Worm (Caenorhabditis elegans) whole organism, L4 larva: ENCODE measurements around the gene trap-4.

Experiments used
- D1046.2 ChIP-seq: fragments of 200-800 bp; sonication (Bioruptor generic); IDR thresholded peaks from 2 replicates; pipeline ENCODE4 v1.3.6; 2022; ENCODE audit warnings: missing genetic modification characterization, missing compliant biosample characterization
- F10B5.3 ChIP-seq: sonication (generic microtip); optimal IDR thresholded peaks from 2 replicates; lab custom pipeline; 2016; ENCODE audit warnings: mild to moderate bottlenecking, missing genetic modification characterization, missing compliant biosample characterization
- F26F4.8 ChIP-seq: fragments of 200-800 bp; sonication (Bioruptor generic); conservative IDR thresholded peaks from 2 replicates; pipeline ENCODE4 v1.3.6; 2022; ENCODE audit warnings: missing genetic modification characterization, missing compliant biosample characterization
- F37D6.2 ChIP-seq: sonication (generic microtip); optimal IDR thresholded peaks from 2 replicates; lab custom pipeline; 2016; ENCODE audit warnings: mild to moderate bottlenecking, missing genetic modification characterization, missing compliant biosample characterization
- T20F7.1 ChIP-seq: fragments of 200-800 bp; sonication (Bioruptor generic); optimal IDR thresholded peaks from 2 replicates; lab custom pipeline; 2018; ENCODE audit warnings: mild to moderate bottlenecking, missing genetic modification characterization, missing compliant biosample characterization
- Y48G9A.11 ChIP-seq: fragments of 200-800 bp; sonication (Bioruptor generic); IDR thresholded peaks from 2 replicates; pipeline ENCODE4 v1.3.6; 2022; ENCODE audit warnings: missing genetic modification reagents, missing genetic modification characterization, missing compliant biosample characterization
- Y5F2A.4 ChIP-seq: fragments of 200-800 bp; sonication (Bioruptor generic); optimal IDR thresholded peaks from 2 replicates; lab custom pipeline; 2018; ENCODE audit warnings: mild to moderate bottlenecking, missing genetic modification characterization, missing compliant biosample characterization
- Y75B8A.6 ChIP-seq: fragments of 200-800 bp; sonication (Bioruptor generic); IDR thresholded peaks from 2 replicates; pipeline ENCODE4 v1.3.6; 2022; ENCODE audit warnings: missing genetic modification reagents, missing genetic modification characterization, missing compliant biosample characterization
- arid-1 ChIP-seq: fragments of 200-800 bp; sonication (Bioruptor generic); conservative IDR thresholded peaks from 2 replicates; pipeline ENCODE4 v1.3.6; 2022; ENCODE audit warnings: missing genetic modification reagents, missing genetic modification characterization, missing compliant biosample characterization
- ceh-28 ChIP-seq: fragments of 150-350 bp; optimal IDR thresholded peaks from 2 replicates; lab custom pipeline; 2014; ENCODE audit warnings: missing biosample characterization, missing genetic modification reagents, missing genetic modification characterization
- ceh-32 ChIP-seq: sonication (generic microtip); optimal IDR thresholded peaks from 2 replicates; lab custom pipeline; 2016; ENCODE audit warnings: mild to moderate bottlenecking, missing genetic modification characterization, missing compliant biosample characterization; ENCODE audit not compliant: poor library complexity
- ceh-62 ChIP-seq: sonication (generic microtip); optimal IDR thresholded peaks from 2 replicates; lab custom pipeline; 2017; ENCODE audit warnings: missing biosample characterization, missing genetic modification characterization
- ceh-82 ChIP-seq: sonication (generic microtip); optimal IDR thresholded peaks from 2 replicates; lab custom pipeline; 2017; ENCODE audit warnings: missing biosample characterization, missing genetic modification characterization
- ces-1 ChIP-seq: fragments of 150-350 bp; sonication (generic microtip); optimal IDR thresholded peaks from 4 replicates; lab custom pipeline; 2014; ENCODE audit warnings: missing biosample characterization, missing genetic modification reagents, missing genetic modification characterization
- daf-12 ChIP-seq: fragments of 150-350 bp; optimal IDR thresholded peaks from 2 replicates; lab custom pipeline; 2014; ENCODE audit warnings: missing biosample characterization, missing genetic modification reagents, missing genetic modification characterization
- daf-19 ChIP-seq: fragments of 200-800 bp; sonication (Bioruptor generic); conservative IDR thresholded peaks from 2 replicates; pipeline ENCODE4 v1.3.6; 2022; ENCODE audit warnings: missing genetic modification characterization, missing compliant biosample characterization
- dmd-9 ChIP-seq: fragments of 200-800 bp; sonication (Bioruptor generic); IDR thresholded peaks from 2 replicates; pipeline ENCODE4 v1.3.6; 2022; ENCODE audit warnings: missing genetic modification reagents, missing genetic modification characterization, missing compliant biosample characterization
- egl-27 ChIP-seq: sonication (generic microtip); optimal IDR thresholded peaks from 3 replicates; lab custom pipeline; 2017; ENCODE audit warnings: missing biosample characterization, missing genetic modification reagents, missing genetic modification characterization
- fkh-10 ChIP-seq: fragments of 150-350 bp; optimal IDR thresholded peaks from 2 replicates; lab custom pipeline; 2014; ENCODE audit warnings: missing biosample characterization, missing genetic modification reagents, missing genetic modification characterization
- hif-1 ChIP-seq, 2 experiments: sonication (generic microtip); optimal IDR thresholded peaks; 2 replicates each; lab custom pipeline; 2016 to 2017; ENCODE audit warnings: missing compliant biosample characterization in 2 of 2, missing genetic modification characterization in 2 of 2, missing genetic modification reagents in 2 of 2, missing genotype in 2 of 2, mild to moderate bottlenecking in 1 of 2
- hlh-11 ChIP-seq: fragments of 200-800 bp; sonication (Bioruptor generic); optimal IDR thresholded peaks from 2 replicates; lab custom pipeline; 2018; ENCODE audit warnings: mild to moderate bottlenecking, missing genetic modification characterization, missing compliant biosample characterization
- hlh-30 ChIP-seq: sonication (generic microtip); optimal IDR thresholded peaks from 2 replicates; lab custom pipeline; 2017; ENCODE audit warnings: antibody characterized with exemption, mild to moderate bottlenecking, missing genetic modification characterization, missing compliant biosample characterization; ENCODE audit not compliant: insufficient read depth
- lin-15B ChIP-seq: fragments of 150-350 bp; sonication (generic microtip); optimal IDR thresholded peaks from 3 replicates; lab custom pipeline; 2014; ENCODE audit warnings: missing biosample characterization, missing genetic modification characterization
- lin-39 ChIP-seq: fragments of 150-350 bp; optimal IDR thresholded peaks from 2 replicates; lab custom pipeline; 2014; ENCODE audit warnings: missing biosample characterization, missing genetic modification reagents, missing genetic modification characterization
- lir-3 ChIP-seq: sonication (generic microtip); optimal IDR thresholded peaks from 2 replicates; lab custom pipeline; 2016; ENCODE audit warnings: mild to moderate bottlenecking, missing genetic modification characterization, missing compliant biosample characterization
- mdt-29 ChIP-seq: fragments of 200-800 bp; sonication (Bioruptor generic); IDR thresholded peaks from 2 replicates; pipeline ENCODE4 v1.3.6; 2022; ENCODE audit warnings: missing genetic modification reagents, missing genetic modification characterization, missing compliant biosample characterization
- mxl-2 ChIP-seq: fragments of 200-800 bp; sonication (Bioruptor generic); conservative IDR thresholded peaks from 2 replicates; pipeline ENCODE4 v1.3.6; 2022; ENCODE audit warnings: missing genetic modification reagents, missing genetic modification characterization, missing compliant biosample characterization
- nhr-102 ChIP-seq: sonication (generic microtip); optimal IDR thresholded peaks from 2 replicates; lab custom pipeline; 2016; ENCODE audit warnings: mild to moderate bottlenecking, missing genetic modification characterization, moderate library complexity, missing compliant biosample characterization
- nhr-11 ChIP-seq: fragments of 150-350 bp; optimal IDR thresholded peaks from 2 replicates; lab custom pipeline; 2014; ENCODE audit warnings: missing biosample characterization, missing genetic modification characterization
- nhr-237 ChIP-seq: sonication (generic microtip); optimal IDR thresholded peaks from 2 replicates; lab custom pipeline; 2017; ENCODE audit warnings: missing biosample characterization, missing genetic modification characterization
- nhr-42 ChIP-seq: fragments of 200-800 bp; sonication (Bioruptor generic); IDR thresholded peaks from 2 replicates; pipeline ENCODE4 v1.3.6; 2022; ENCODE audit warnings: missing genetic modification characterization, missing compliant biosample characterization
- nhr-6 ChIP-seq: fragments of 150-350 bp; optimal IDR thresholded peaks from 2 replicates; lab custom pipeline; 2014; ENCODE audit warnings: missing biosample characterization, missing genetic modification characterization
- pha-4 ChIP-seq, 2 experiments: fragments of 150-350 bp in 1 of 2; fragments of 200-800 bp in 1 of 2; sonication (Bioruptor generic) in 1 of 2; IDR thresholded peaks in 1 of 2; optimal IDR thresholded peaks in 1 of 2; 2 replicates each; pipeline versions ENCODE4 v1.3.6 to Lab custom; 2014 to 2022; ENCODE audit warnings: missing genetic modification characterization in 2 of 2, missing genetic modification reagents in 2 of 2, missing biosample characterization in 1 of 2, missing compliant biosample characterization in 1 of 2
- php-3 ChIP-seq: fragments of 200-800 bp; sonication (Bioruptor generic); IDR thresholded peaks from 2 replicates; pipeline ENCODE4 v1.3.6; 2022; ENCODE audit warnings: missing genetic modification reagents, missing genetic modification characterization, missing compliant biosample characterization
- saeg-2 ChIP-seq: fragments of 200-800 bp; sonication (Bioruptor generic); IDR thresholded peaks from 2 replicates; pipeline ENCODE4 v1.3.6; 2022; ENCODE audit warnings: missing genetic modification reagents, missing genetic modification characterization, missing compliant biosample characterization
- set-16 ChIP-seq: fragments of 200-800 bp; sonication (Bioruptor generic); IDR thresholded peaks from 2 replicates; pipeline ENCODE4 v1.3.6; 2022; ENCODE audit warnings: missing genetic modification reagents, missing genetic modification characterization, missing compliant biosample characterization
- snpc-1.2 ChIP-seq: fragments of 200-800 bp; sonication (Bioruptor generic); IDR thresholded peaks from 2 replicates; pipeline ENCODE4 v1.3.6; 2022; ENCODE audit warnings: missing genetic modification reagents, missing genetic modification characterization, missing compliant biosample characterization
- spr-1 ChIP-seq: sonication (generic microtip); optimal IDR thresholded peaks from 2 replicates; lab custom pipeline; 2016; ENCODE audit warnings: mild to moderate bottlenecking, missing genetic modification characterization, missing compliant biosample characterization
- unc-130 ChIP-seq: sonication (generic microtip); optimal IDR thresholded peaks from 2 replicates; lab custom pipeline; 2016; ENCODE audit warnings: missing genetic modification reagents, missing genetic modification characterization, missing compliant biosample characterization
- unc-39 ChIP-seq: sonication (generic microtip); optimal IDR thresholded peaks from 2 replicates; lab custom pipeline; 2017; ENCODE audit warnings: missing biosample characterization, missing genetic modification characterization
- vab-7 ChIP-seq: fragments of 200-800 bp; sonication (Bioruptor generic); IDR thresholded peaks from 2 replicates; pipeline ENCODE4 v1.3.6; 2022; ENCODE audit warnings: missing genetic modification reagents, missing genetic modification characterization, missing compliant biosample characterization
- zag-1 ChIP-seq: fragments of 150-350 bp; optimal IDR thresholded peaks from 2 replicates; lab custom pipeline; 2014; ENCODE audit warnings: missing biosample characterization, missing genetic modification characterization
- zip-11 ChIP-seq: fragments of 200-800 bp; sonication (Bioruptor generic); IDR thresholded peaks from 2 replicates; pipeline ENCODE4 v1.3.6; 2022; ENCODE audit warnings: missing genetic modification characterization, missing compliant biosample characterization
- ztf-7 ChIP-seq: fragments of 150-350 bp; optimal IDR thresholded peaks from 2 replicates; lab custom pipeline; 2014; ENCODE audit warnings: missing biosample characterization, missing genetic modification characterization

trap-4 gene

DNA sequence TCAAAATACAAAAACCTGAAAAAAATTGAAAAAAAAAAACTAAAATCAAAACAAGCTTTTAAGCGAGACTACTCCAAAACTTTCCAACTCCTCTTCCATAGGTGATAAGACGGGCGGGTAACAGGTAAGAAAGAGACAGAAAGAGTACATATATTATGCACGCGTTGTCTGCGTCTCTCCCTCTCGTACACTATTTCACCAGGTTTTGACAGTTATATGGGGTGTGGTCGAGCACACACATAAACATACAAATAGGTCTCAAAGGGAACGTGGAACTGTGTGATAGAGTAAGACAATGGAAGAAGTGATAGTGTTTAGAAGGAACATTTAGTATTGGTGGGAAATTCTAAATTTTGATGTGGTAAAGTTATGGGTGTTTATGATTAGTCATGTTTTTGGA, 39.0 kb upstream of the trap-4 start (continued):
- TF ChIP-seq hif-1 (tag; optimal IDR thresholded peaks at IDR 0.05; lab: Kevin White, UChicago) (peak in 1 of 2 experiments; percentile 5), F26F4.8 (no peak), nhr-42 (GFP tag; lab: Robert Waterston, UW) (no peak), php-3 (peak; percentile 82), fkh-10 (GFP tag; lab: Kevin White, UChicago) (no peak), Y75B8A.6 (GFP tag; lab: Robert Waterston, UW) (no peak), zag-1 (no peak), F37D6.2 (no peak), Y5F2A.4 (GFP tag; lab: Kevin White, UChicago) (no peak), nhr-11 (no peak), nhr-102 (tag; lab: Kevin White, UChicago) (no peak), nhr-6 (tag; lab: Kevin White, UChicago) (no peak), dmd-9 (GFP tag; lab: Robert Waterston, UW) (no peak), egl-27 (no peak), daf-19 (GFP tag; lab: Robert Waterston, UW) (no peak), snpc-1.2 (no peak), saeg-2 (no peak), ceh-82 (tag; lab: Kevin White, UChicago) (no peak), ceh-28 (tag; lab: Kevin White, UChicago) (no peak), T20F7.1 (GFP tag; lab: Kevin White, UChicago) (no peak), lin-39 (tag; lab: Kevin White, UChicago) (no peak), unc-39 (no peak), ceh-32 (tag; lab: Kevin White, UChicago) (no peak), Y48G9A.11 (GFP tag; lab: Robert Waterston, UW) (no peak), hlh-11 (tag; lab: Kevin White, UChicago) (peak; percentile 76), mxl-2 (no peak), F10B5.3 (tag; lab: Kevin White, UChicago) (no peak), ceh-62 (no peak), pha-4 (GFP tag; IDR thresholded peaks at IDR 0.05; lab: Robert Waterston, UW) (no peak), pha-4 (tag; optimal IDR thresholded peaks at IDR 0.05; lab: Kevin White, UChicago) (no peak), D1046.2 (GFP tag; lab: Robert Waterston, UW) (no peak), daf-12 (tag; lab: Kevin White, UChicago) (no peak), ztf-7 (tag; lab: Kevin White, UChicago) (no peak), arid-1 (GFP tag; lab: Robert Waterston, UW) (no peak), zip-11 (GFP tag; lab: Robert Waterston, UW) (no peak), nhr-237 (tag; lab: Kevin White, UChicago) (no peak), lir-3 (no peak), vab-7 (GFP tag; lab: Robert Waterston, UW) (no peak), ces-1 (GFP tag; lab: Kevin White, UChicago) (no peak), lin-15B (no peak), hlh-30 (tag; lab: Kevin White, UChicago) (no peak), unc-130 (GFP tag; lab: Kevin White, UChicago) (no peak), spr-1 (tag; lab: Kevin White, UChicago) (no peak), mdt-29 (GFP tag; lab: Robert Waterston, UW) (no peak)

DNA sequence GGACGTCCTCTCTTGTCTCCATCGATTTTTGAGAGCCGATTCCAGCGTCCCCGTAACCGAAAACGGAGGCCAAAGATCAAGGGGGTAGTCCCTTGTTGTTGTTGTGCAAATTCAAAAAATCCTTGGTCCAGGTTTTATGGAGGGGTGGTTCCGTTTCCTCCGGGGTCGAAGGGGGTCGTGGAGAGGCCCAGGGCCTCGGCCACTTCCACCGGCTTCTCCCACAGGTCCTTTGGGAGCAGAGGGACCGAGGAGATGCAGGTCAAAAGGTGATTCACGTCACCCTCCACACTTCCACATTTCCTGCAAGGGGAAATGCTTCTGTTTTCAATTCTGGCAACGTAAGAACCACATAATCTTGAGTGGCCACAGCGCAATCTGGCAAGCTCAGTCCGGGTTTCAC, 36.8 kb upstream of the trap-4 start, which contains the start of gene fbxb-22:
TSS of gene fbxb-22 (minus strand) at position 61 of the 400 bp plus-strand sequence.
- peak; percentile 81 for TF ChIP-seq set-16 (GFP tag; lab: Robert Waterston, UW)
